Worm (Caenorhabditis elegans) whole organism, L2 larva: Measurements from ENCODE around the gene F58B4.2.

ENCODE experiments used
- R02D3.7 ChIP-seq: fragments of 150-350 bp; optimal IDR thresholded peaks from 2 replicates; lab custom pipeline; 2014; ENCODE audit warnings: missing biosample characterization, missing genetic modification characterization
- elt-1 ChIP-seq: fragments of 150-350 bp; optimal IDR thresholded peaks from 2 replicates; lab custom pipeline; 2014; ENCODE audit warnings: missing biosample characterization, missing genetic modification characterization
- fos-1 ChIP-seq: fragments of 150-350 bp; optimal IDR thresholded peaks from 2 replicates; lab custom pipeline; 2014; ENCODE audit warnings: missing biosample characterization, missing genetic modification characterization
- lsy-2 ChIP-seq, 2 experiments: fragments of 150-350 bp in 1 of 2; sonication (generic microtip) in 1 of 2; optimal IDR thresholded peaks; 2 replicates each; lab custom pipeline; 2014 to 2017; ENCODE audit warnings: missing biosample characterization in 2 of 2, missing genetic modification characterization in 2 of 2
- mab-5 ChIP-seq: fragments of 150-350 bp; optimal IDR thresholded peaks from 2 replicates; lab custom pipeline; 2014; ENCODE audit warnings: missing biosample characterization, missing genetic modification characterization
- mdl-1 ChIP-seq, 2 experiments: fragments of 150-350 bp in 1 of 2; sonication (generic microtip) in 1 of 2; optimal IDR thresholded peaks; 2 replicates each; lab custom pipeline; 2017; ENCODE audit warnings: missing biosample characterization in 2 of 2, missing genetic modification characterization in 2 of 2
- nhr-6 ChIP-seq: fragments of 150-350 bp; optimal IDR thresholded peaks from 2 replicates; lab custom pipeline; 2014; ENCODE audit warnings: missing biosample characterization, missing genetic modification characterization
- skn-1 ChIP-seq: sonication (generic microtip); optimal IDR thresholded peaks from 2 replicates; lab custom pipeline; 2017; ENCODE audit warnings: missing biosample characterization, missing genetic modification characterization
- snpc-4 ChIP-seq: fragments of 150-350 bp; optimal IDR thresholded peaks from 2 replicates; lab custom pipeline; 2014; ENCODE audit warnings: missing biosample characterization, missing genetic modification characterization
- zag-1 ChIP-seq: fragments of 150-350 bp; optimal IDR thresholded peaks from 2 replicates; lab custom pipeline; 2014; ENCODE audit warnings: missing biosample characterization, missing genetic modification characterization
- ztf-11 ChIP-seq: sonication (generic microtip); optimal IDR thresholded peaks from 2 replicates; lab custom pipeline; 2017; ENCODE audit warnings: missing biosample characterization, missing genetic modification characterization
- ztf-4 ChIP-seq: fragments of 150-350 bp; optimal IDR thresholded peaks from 2 replicates; lab custom pipeline; 2014; ENCODE audit warnings: missing biosample characterization, missing genetic modification characterization

DNA sequence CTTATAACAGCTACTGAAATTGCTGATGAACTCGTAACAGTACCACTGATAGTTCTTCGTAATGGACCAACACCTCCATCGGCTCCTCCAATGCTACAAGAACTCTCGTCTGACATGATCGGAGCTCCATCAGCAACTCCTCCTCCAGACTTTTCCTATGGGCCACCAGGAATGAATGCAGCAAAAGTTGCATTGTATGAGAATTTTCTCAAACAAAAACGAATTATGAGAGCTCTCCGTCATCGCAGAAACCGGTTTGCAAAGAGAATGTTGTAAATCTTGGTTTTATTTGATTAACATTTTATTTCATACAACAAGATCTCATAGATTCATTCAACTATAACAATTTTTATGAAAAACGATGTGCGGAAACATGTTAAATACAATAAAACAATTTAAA is 30.7 kb downstream of the F58B4.2 start:
- TF ChIP-seq ztf-4 (tag; lab: Kevin White, UChicago), result no peak
- no peak for TF ChIP-seq mdl-1 (tag; optimal IDR thresholded peaks at IDR 0.05; lab: Kevin White, UChicago)
- TF ChIP-seq zag-1 (tag; lab: Kevin White, UChicago), result no peak
- no peak for TF ChIP-seq snpc-4 (tag; lab: Kevin White, UChicago)
- no peak for TF ChIP-seq lsy-2 (tag; optimal IDR thresholded peaks at IDR 0.05; lab: Kevin White, UChicago)
- no peak for TF ChIP-seq nhr-6 (tag; lab: Kevin White, UChicago)
- TF ChIP-seq mab-5, result no peak
- TF ChIP-seq skn-1, result no peak
- no peak for TF ChIP-seq elt-1 (tag; lab: Kevin White, UChicago)
- no peak for TF ChIP-seq ztf-11
- TF ChIP-seq R02D3.7, result no peak
- TF ChIP-seq fos-1, result no peak
